Worm (Caenorhabditis elegans) whole organism, L1 larva: ENCODE data around the gene srx-118.

Experiments used
- Y116A8C.19 ChIP-seq: sonication (generic microtip); optimal IDR thresholded peaks from 2 replicates; lab custom pipeline; 2016; ENCODE audit warnings: missing compliant biosample characterization, missing genetic modification characterization, borderline replicate concordance
- alr-1 ChIP-seq: fragments of 200-800 bp; sonication (Bioruptor generic); optimal IDR thresholded peaks from 2 replicates; lab custom pipeline; 2018; ENCODE audit warnings: borderline replicate concordance, mild to moderate bottlenecking, missing genetic modification characterization, missing compliant biosample characterization
- blmp-1 ChIP-seq: fragments of 150-350 bp; optimal IDR thresholded peaks from 2 replicates; lab custom pipeline; 2014; ENCODE audit warnings: missing biosample characterization, missing genetic modification characterization
- ceh-82 ChIP-seq, 3 experiments: fragments of 150-350 bp in 1 of 3; sonication (generic microtip) in 2 of 3; optimal IDR thresholded peaks; 2 replicates each; lab custom pipeline; 2014 to 2017; ENCODE audit warnings: missing biosample characterization in 3 of 3, missing genetic modification characterization in 3 of 3
- ceh-88 ChIP-seq: fragments of 200-800 bp; sonication (Bioruptor generic); IDR thresholded peaks from 2 replicates; pipeline ENCODE4 v1.3.6; 2022; ENCODE audit warnings: missing genetic modification characterization, missing compliant biosample characterization
- dpl-1 ChIP-seq, 3 experiments: fragments of 150-350 bp in 2 of 3; sonication (generic microtip) in 1 of 3; optimal IDR thresholded peaks; 2 replicates each; lab custom pipeline; 2014 to 2017; ENCODE audit warnings: missing biosample characterization in 3 of 3, missing genetic modification characterization in 3 of 3, missing genetic modification reagents in 3 of 3
- dsc-1 ChIP-seq: sonication (generic microtip); optimal IDR thresholded peaks from 2 replicates; lab custom pipeline; 2016; ENCODE audit warnings: mild to moderate bottlenecking, missing genetic modification characterization, missing compliant biosample characterization
- efl-1 ChIP-seq, 4 experiments: fragments of 150-350 bp; optimal IDR thresholded peaks in 3 of 4; peaks in 1 of 4; 1 replicate in 1 of 4; 2 replicates in 3 of 4; lab custom pipeline; 2014; ENCODE audit warnings: missing biosample characterization in 2 of 4, missing genetic modification characterization in 2 of 4, missing genetic modification reagents in 2 of 4
- egl-13 ChIP-seq: sonication (generic microtip); optimal IDR thresholded peaks from 2 replicates; lab custom pipeline; 2016; ENCODE audit warnings: missing genotype, missing genetic modification reagents, missing genetic modification characterization, missing compliant biosample characterization
- egl-27 ChIP-seq, 2 experiments: fragments of 150-350 bp in 1 of 2; sonication (generic microtip); optimal IDR thresholded peaks; 3 replicates each; lab custom pipeline; 2017 to 2018; ENCODE audit warnings: missing biosample characterization in 2 of 2, missing genetic modification characterization in 2 of 2, missing genetic modification reagents in 2 of 2
- ets-5 ChIP-seq: fragments of 200-800 bp; sonication (Bioruptor generic); IDR thresholded peaks from 2 replicates; pipeline ENCODE4 v1.3.6; 2022; ENCODE audit warnings: missing genetic modification characterization, missing compliant biosample characterization
- fkh-8 ChIP-seq: sonication (generic microtip); optimal IDR thresholded peaks from 2 replicates; lab custom pipeline; 2016; ENCODE audit warnings: mild to moderate bottlenecking, missing genetic modification characterization, missing compliant biosample characterization
- irx-1 ChIP-seq: sonication (generic microtip); optimal IDR thresholded peaks from 2 replicates; lab custom pipeline; 2016; ENCODE audit warnings: missing genetic modification characterization, missing compliant biosample characterization
- jun-1 ChIP-seq: fragments of 150-350 bp; optimal IDR thresholded peaks from 2 replicates; lab custom pipeline; 2014; ENCODE audit warnings: missing biosample characterization, missing genetic modification reagents, missing genetic modification characterization
- lin-13 ChIP-seq: fragments of 150-350 bp; optimal IDR thresholded peaks from 2 replicates; lab custom pipeline; 2014; ENCODE audit warnings: missing biosample characterization, missing genetic modification reagents, missing genetic modification characterization
- lin-15B ChIP-seq: fragments of 150-350 bp; sonication (generic microtip); optimal IDR thresholded peaks from 3 replicates; lab custom pipeline; 2014; ENCODE audit warnings: missing biosample characterization, missing genetic modification characterization
- lin-39 ChIP-seq: fragments of 150-350 bp; optimal IDR thresholded peaks from 2 replicates; lab custom pipeline; 2014; ENCODE audit warnings: missing biosample characterization, missing genetic modification reagents, missing genetic modification characterization
- lir-3 ChIP-seq: sonication (generic microtip); optimal IDR thresholded peaks from 2 replicates; lab custom pipeline; 2016; ENCODE audit warnings: mild to moderate bottlenecking, missing genetic modification characterization, moderate library complexity, missing compliant biosample characterization; ENCODE audit not compliant: poor library complexity
- mab-9 ChIP-seq: fragments of 200-800 bp; sonication (Bioruptor generic); IDR thresholded peaks from 2 replicates; pipeline ENCODE4 v1.3.6; 2022; ENCODE audit warnings: missing genetic modification reagents, missing genetic modification characterization, missing compliant biosample characterization
- mdl-1 ChIP-seq, 2 experiments: fragments of 150-350 bp; optimal IDR thresholded peaks; 2 replicates each; lab custom pipeline; 2014 to 2017; ENCODE audit warnings: missing biosample characterization in 2 of 2, missing genetic modification characterization in 2 of 2, inconsistent platforms in 1 of 2
- nhr-11 ChIP-seq: fragments of 150-350 bp; optimal IDR thresholded peaks from 2 replicates; lab custom pipeline; 2014; ENCODE audit warnings: missing biosample characterization, missing genetic modification characterization
- nhr-12 ChIP-seq: sonication (generic microtip); optimal IDR thresholded peaks from 2 replicates; lab custom pipeline; 2017; ENCODE audit warnings: missing biosample characterization, missing genetic modification characterization
- nhr-20 ChIP-seq: sonication (generic microtip); optimal IDR thresholded peaks from 2 replicates; lab custom pipeline; 2016; ENCODE audit warnings: mild to moderate bottlenecking, missing genetic modification characterization, missing compliant biosample characterization
- nhr-71 ChIP-seq: sonication (generic microtip); optimal IDR thresholded peaks from 2 replicates; lab custom pipeline; 2016; ENCODE audit warnings: mild to moderate bottlenecking, missing genetic modification characterization, moderate library complexity, missing compliant biosample characterization
- nhr-85 ChIP-seq: sonication (generic microtip); peaks from one replicate; lab custom pipeline; 2016; ENCODE audit warnings: missing genetic modification characterization, inconsistent platforms, missing compliant biosample characterization
- pag-3 ChIP-seq: sonication (generic microtip); optimal IDR thresholded peaks from 2 replicates; lab custom pipeline; 2017; ENCODE audit warnings: missing genetic modification characterization, mild to moderate bottlenecking, missing compliant biosample characterization, antibody characterized with exemption, borderline replicate concordance; ENCODE audit not compliant: insufficient read depth
- tbx-2 ChIP-seq: sonication (generic microtip); optimal IDR thresholded peaks from 2 replicates; lab custom pipeline; 2016; ENCODE audit warnings: missing genetic modification characterization, missing compliant biosample characterization
- unc-130 ChIP-seq: fragments of 150-350 bp; optimal IDR thresholded peaks from 2 replicates; lab custom pipeline; 2017; ENCODE audit warnings: missing biosample characterization, missing genetic modification characterization, inconsistent platforms
- unc-62 ChIP-seq: fragments of 150-350 bp; optimal IDR thresholded peaks from 2 replicates; lab custom pipeline; 2014; ENCODE audit warnings: missing biosample characterization, missing genetic modification reagents, missing genetic modification characterization
- zip-4 ChIP-seq: fragments of 200-800 bp; sonication (Bioruptor generic); optimal IDR thresholded peaks from 2 replicates; lab custom pipeline; 2018; ENCODE audit warnings: mild to moderate bottlenecking, missing genetic modification characterization, moderate library complexity, missing compliant biosample characterization
- ztf-11 ChIP-seq, 2 experiments: sonication (generic microtip); optimal IDR thresholded peaks; 2 replicates each; lab custom pipeline; 2016 to 2017; ENCODE audit warnings: missing genetic modification characterization in 2 of 2, missing biosample characterization in 1 of 2, missing compliant biosample characterization in 1 of 2
- ztf-4 ChIP-seq: fragments of 150-350 bp; optimal IDR thresholded peaks from 2 replicates; lab custom pipeline; 2014; ENCODE audit warnings: missing biosample characterization, missing genetic modification characterization

srx-118 gene

DNA sequence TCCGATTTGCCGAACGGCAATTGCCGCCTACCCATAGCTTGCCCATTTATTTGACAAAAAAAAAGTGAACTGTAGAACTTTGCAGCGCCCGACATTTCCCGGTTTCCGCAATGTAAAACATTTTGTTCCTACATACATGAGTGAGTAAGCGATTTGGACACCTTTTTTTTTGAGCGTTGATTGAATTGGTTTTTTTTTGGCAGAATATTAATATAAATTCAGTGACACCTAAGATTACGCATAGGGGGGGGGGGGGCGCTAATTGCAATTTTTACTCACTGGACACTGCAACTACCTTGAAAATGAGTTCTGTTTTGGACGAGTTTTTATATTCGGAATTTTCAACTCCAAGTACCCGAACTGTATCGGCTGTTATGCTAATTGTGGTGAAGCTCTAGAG, at the start of gene srx-118:
TSS of gene srx-118 (plus strand) at position 301 of the 400 bp plus-strand sequence.
- TF ChIP-seq alr-1 (tag; lab: Kevin White, UChicago) (no peak), lin-39 (tag; lab: Kevin White, UChicago) (no peak), ztf-4 (tag; lab: Kevin White, UChicago) (no peak), lin-13 (GFP tag; lab: Kevin White, UChicago) (no peak), irx-1 (tag; lab: Kevin White, UChicago) (no peak), Y116A8C.19 (no peak), nhr-71 (no peak), mdl-1 (tag; optimal IDR thresholded peaks at IDR 0.05; lab: Kevin White, UChicago) (no peak), egl-27 (tag; optimal IDR thresholded peaks at IDR 0.05; lab: Kevin White, UChicago) (no peak), fkh-8 (no peak)

ce11 chrII:12480811-12481210, 44.8 kb upstream of the srx-118 start, which contains the start of gene arrd-9:
arrd-9 (minus strand) TSS chrII:12480911.
- TF ChIP-seq nhr-12 (tag; lab: Kevin White, UChicago), result no peak
- TF ChIP-seq pag-3 (tag; lab: Kevin White, UChicago), result no peak
- TF ChIP-seq mab-9, result no peak
- TF ChIP-seq unc-62 (GFP tag; lab: Kevin White, UChicago), result no peak
- TF ChIP-seq nhr-11 (tag; lab: Kevin White, UChicago), result no peak

DNA sequence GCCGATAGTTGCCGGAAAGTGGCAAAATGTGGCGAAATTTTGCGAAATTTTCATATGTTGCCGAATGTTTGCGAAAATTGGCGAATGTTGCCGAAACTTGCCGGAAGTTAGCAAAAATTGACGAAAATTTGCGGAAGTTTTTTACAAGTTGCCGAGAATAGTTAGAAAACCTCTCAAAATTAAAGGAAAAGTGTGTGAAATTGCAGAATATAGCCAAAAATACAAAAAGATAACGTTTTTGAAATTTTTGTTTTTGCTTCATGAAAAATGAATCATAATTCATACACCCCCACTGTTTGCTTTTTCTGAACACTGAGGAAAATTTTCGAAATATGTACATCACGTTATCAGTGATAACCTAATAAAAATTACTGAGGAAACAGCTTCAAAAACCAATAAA, 44.0 kb upstream of the srx-118 start:
- TF ChIP-seq egl-27 (tag; optimal IDR thresholded peaks at IDR 0.05; lab: Kevin White, UChicago) (no peak), efl-1 (optimal IDR thresholded peaks at IDR 0.05; lab: Kevin White, UChicago) (no peak), efl-1 (GFP tag; optimal IDR thresholded peaks at IDR 0.05 in 1 of 2; lab: Kevin White, UChicago) (peak in 1 of 2 experiments; percentile 91)
- TF ChIP-seq, all 84 proteins: peak for 1

ce11 chrII:12482622-12483021, 43.0 kb upstream of the srx-118 start, which contains the start of gene fbxb-102:
fbxb-102 (plus strand) TSS chrII:12482922.
- TF ChIP-seq egl-27 (tag; optimal IDR thresholded peaks at IDR 0.05; lab: Kevin White, UChicago) (no peak), zip-4 (GFP tag; lab: Kevin White, UChicago) (no peak), ets-5 (no peak), ceh-88 (GFP tag; lab: Robert Waterston, UW) (no peak), unc-130 (tag; lab: Kevin White, UChicago) (no peak), egl-13 (tag; lab: Kevin White, UChicago) (no peak), fkh-8 (no peak), ceh-82 (tag; optimal IDR thresholded peaks at IDR 0.05; lab: Kevin White, UChicago) (no peak), jun-1 (tag; lab: Kevin White, UChicago) (no peak), dpl-1 (GFP tag; optimal IDR thresholded peaks at IDR 0.05; lab: Kevin White, UChicago) (no peak), lin-15B (tag; lab: Kevin White, UChicago) (no peak), alr-1 (tag; lab: Kevin White, UChicago) (no peak), dsc-1 (no peak), nhr-20 (tag; lab: Kevin White, UChicago) (no peak), blmp-1 (tag; lab: Kevin White, UChicago) (no peak), lir-3 (tag; lab: Kevin White, UChicago) (no peak)

- TF ChIP-seq tbx-2 (tag; lab: Kevin White, UChicago), result no peak
- no peak for TF ChIP-seq ztf-11 (tag; optimal IDR thresholded peaks at IDR 0.05; lab: Kevin White, UChicago)
- TF ChIP-seq nhr-85, result peak; percentile 29
- TF ChIP-seq, all 84 proteins: peak for 1
Measured at ce11 chrII:12485060-12485459, 40.6 kb upstream of the srx-118 start, which contains the start of gene F15A4.10. F15A4.10 (minus strand) TSS chrII:12485160.
